Worm (Caenorhabditis elegans): Measurements from ENCODE around the gene col-73.

DNA sequence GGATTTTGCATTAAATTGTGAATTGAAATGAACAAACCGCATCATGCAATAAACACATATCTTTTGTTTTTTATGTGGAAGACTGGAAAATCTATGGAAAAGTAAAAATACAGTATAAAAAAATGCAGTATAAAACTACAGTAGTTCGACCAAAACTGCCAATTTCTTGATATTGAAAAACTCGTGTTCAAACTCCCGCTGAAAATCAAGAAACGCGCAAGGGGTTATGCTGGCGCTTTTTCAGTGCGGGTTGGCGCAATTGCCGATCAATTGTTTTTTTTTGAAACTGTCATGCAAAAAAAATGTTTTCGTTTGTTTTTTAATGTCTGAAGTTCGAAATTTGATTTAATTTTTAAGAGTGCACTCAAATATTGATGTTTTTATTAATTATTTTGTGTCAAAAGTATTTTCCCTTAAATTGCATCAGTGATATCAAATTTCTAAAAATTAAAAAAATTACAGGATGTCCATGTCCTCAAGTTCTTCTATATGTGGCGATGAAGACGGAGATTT is 21.3 kb downstream of the col-73 start, which contains the start of gene dnj-9:
- TF ChIP-seq ceh-82 (tag; optimal IDR thresholded peaks at IDR 0.05) = peak; percentile 31
- peak; percentile 97 for TF ChIP-seq pha-4 (tag; optimal IDR thresholded peaks at IDR 0.05)
- TF ChIP-seq nhr-11 (tag; optimal IDR thresholded peaks at IDR 0.05) = peak; percentile 58
- TF ChIP-seq nfya-1 (tag; optimal IDR thresholded peaks at IDR 0.05; ENCODE audit: insufficient read depth) = peak; percentile 93
- peak; percentile 88 for TF ChIP-seq skn-1 (tag; optimal IDR thresholded peaks at IDR 0.05)
- peak; percentile 94 for TF ChIP-seq jun-1 (tag; optimal IDR thresholded peaks at IDR 0.05)
- peak; percentile 75 for TF ChIP-seq ama-1 (optimal IDR thresholded peaks at IDR 0.05)
